Worm (Caenorhabditis elegans): ENCODE measurements around the gene C25E10.4.

DNA sequence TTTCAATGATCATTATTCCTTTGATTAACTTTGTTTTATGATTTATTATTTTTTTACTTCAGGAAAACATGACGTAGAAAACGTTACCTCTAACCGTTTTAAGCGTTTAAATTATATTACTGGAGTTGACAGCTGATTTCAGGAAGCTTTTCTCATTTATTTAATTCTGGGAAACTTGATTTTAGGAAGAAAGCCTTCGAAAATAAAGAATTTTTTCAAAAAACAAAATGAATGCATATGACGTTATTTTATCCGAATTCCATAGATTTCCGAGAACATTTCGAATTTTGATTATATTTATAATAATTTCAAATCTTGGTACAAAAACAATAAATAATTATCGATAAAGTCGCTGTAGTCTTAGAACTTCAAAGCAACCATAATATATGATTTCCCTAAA, 15.9 kb downstream of the C25E10.4 start:
- no peak for TF ChIP-seq unc-62 (GFP tag; optimal IDR thresholded peaks at IDR 0.05)
- no peak for TF ChIP-seq nhr-77 (tag; optimal IDR thresholded peaks at IDR 0.05)
- no peak for TF ChIP-seq elt-2 (tag; optimal IDR thresholded peaks at IDR 0.05)
- TF ChIP-seq aly-2 (tag; optimal IDR thresholded peaks at IDR 0.05) = no peak
- TF ChIP-seq rnt-1 (tag; optimal IDR thresholded peaks at IDR 0.05) = no peak

All from whole organism, L1 larva.